Fruit fly (Drosophila melanogaster) whole organism, embryonic: ENCODE data around the gene CG15449.

Experiments used
- Blimp-1 ChIP-seq: fragments of 200-800 bp; sonication (Bioruptor generic); optimal IDR thresholded peaks from 3 replicates; lab custom pipeline; 2018; ENCODE audit warnings: missing biosample characterization, missing genetic modification characterization, mild to moderate bottlenecking, moderate library complexity, missing genetic modification reagents
- CG10267 ChIP-seq: fragments of 200-800 bp; sonication (Bioruptor generic); optimal IDR thresholded peaks from 2 replicates; lab custom pipeline; 2018; ENCODE audit warnings: missing biosample characterization, mild to moderate bottlenecking, missing genetic modification characterization, moderate library complexity
- CG10979 ChIP-seq: fragments of 200-800 bp; sonication (Bioruptor generic); optimal IDR thresholded peaks from 2 replicates; lab custom pipeline; 2018; ENCODE audit warnings: missing biosample characterization, mild to moderate bottlenecking, missing genetic modification characterization, moderate library complexity
- CG13424 ChIP-seq: fragments of 200-800 bp; sonication (Bioruptor generic); optimal IDR thresholded peaks from 2 replicates; lab custom pipeline; 2019; ENCODE audit warnings: missing biosample characterization, mild to moderate bottlenecking, missing genetic modification characterization, moderate library complexity
- CG15696 ChIP-seq: fragments of 200-800 bp; sonication (Bioruptor generic); optimal IDR thresholded peaks from 2 replicates; lab custom pipeline; 2019; ENCODE audit warnings: missing biosample characterization, mild to moderate bottlenecking, missing genetic modification characterization, moderate library complexity
- CG16813 ChIP-seq: fragments of 200-800 bp; sonication (Bioruptor generic); IDR thresholded peaks from 3 replicates; pipeline ENCODE4 v1.3.6; 2022; ENCODE audit warnings: missing biosample characterization, missing genetic modification characterization; ENCODE audit not compliant: partially characterized antibody
- CG17829 ChIP-seq: fragments of 200-800 bp; optimal IDR thresholded peaks from 2 replicates; lab custom pipeline; 2019; ENCODE audit warnings: missing biosample characterization, mild to moderate bottlenecking, missing genetic modification characterization, moderate library complexity
- CG18262 ChIP-seq: fragments of 200-800 bp; optimal IDR thresholded peaks from 3 replicates; lab custom pipeline; 2019; ENCODE audit warnings: missing biosample characterization, mild to moderate bottlenecking, missing genetic modification characterization, moderate library complexity
- CG2120 ChIP-seq: fragments of 200-800 bp; sonication (Bioruptor generic); optimal IDR thresholded peaks from 3 replicates; lab custom pipeline; 2016; ENCODE audit warnings: missing biosample characterization, missing genetic modification characterization
- CG2678 ChIP-seq: fragments of 200-800 bp; sonication (Bioruptor generic); optimal IDR thresholded peaks from 3 replicates; lab custom pipeline; 2019; ENCODE audit warnings: missing biosample characterization, mild to moderate bottlenecking, missing genetic modification characterization, moderate library complexity
- CG2712 ChIP-seq: fragments of 200-800 bp; optimal IDR thresholded peaks from 3 replicates; lab custom pipeline; 2019; ENCODE audit warnings: missing biosample characterization, mild to moderate bottlenecking, missing genetic modification characterization, moderate library complexity
- CG7839 ChIP-seq: fragments of 200-800 bp; sonication (Bioruptor generic); optimal IDR thresholded peaks from 3 replicates; lab custom pipeline; 2018; ENCODE audit warnings: missing biosample characterization, mild to moderate bottlenecking, missing genetic modification characterization, moderate library complexity
- D19A ChIP-seq: fragments of 200-800 bp; optimal IDR thresholded peaks from 3 replicates; lab custom pipeline; 2019; ENCODE audit warnings: missing biosample characterization, mild to moderate bottlenecking, missing genetic modification characterization, moderate library complexity
- Dref ChIP-seq: fragments of 200-800 bp; sonication (Bioruptor generic); IDR thresholded peaks from 2 replicates; pipeline ENCODE4 v1.3.6; 2022; ENCODE audit warnings: missing biosample characterization, missing genetic modification characterization
- Ets65A ChIP-seq: fragments of 200-800 bp; sonication (Bioruptor generic); peaks from one replicate; lab custom pipeline; 2016; ENCODE audit warnings: missing biosample characterization, missing genetic modification characterization
- Gsc ChIP-seq: fragments of 200-800 bp; sonication (Bioruptor generic); IDR thresholded peaks from 2 replicates; pipeline ENCODE4 v1.3.6; 2022; ENCODE audit warnings: missing biosample characterization, missing genetic modification characterization
- Hr51 ChIP-seq, 2 experiments: fragments of 200-800 bp; sonication (Bioruptor generic); optimal IDR thresholded peaks; 2 replicates in 1 of 2; 3 replicates in 1 of 2; lab custom pipeline; 2016 to 2018; ENCODE audit warnings: missing biosample characterization in 2 of 2, missing genetic modification characterization in 2 of 2, mild to moderate bottlenecking in 1 of 2, moderate library complexity in 1 of 2
- Med ChIP-seq: fragments of 200-800 bp; sonication (Bioruptor generic); peaks from one replicate; lab custom pipeline; 2016; ENCODE audit warnings: missing biosample characterization, missing genetic modification characterization, mild to moderate bottlenecking, inconsistent platforms, moderate library complexity
- Oli ChIP-seq: fragments of 200-800 bp; sonication (Bioruptor generic); optimal IDR thresholded peaks from 2 replicates; lab custom pipeline; 2018; ENCODE audit warnings: missing biosample characterization, mild to moderate bottlenecking, missing genetic modification characterization, moderate library complexity
- PHDP ChIP-seq: fragments of 200-800 bp; sonication (Bioruptor generic); optimal IDR thresholded peaks from 3 replicates; lab custom pipeline; 2018; ENCODE audit warnings: missing biosample characterization, mild to moderate bottlenecking, missing genetic modification characterization, moderate library complexity
- Xbp1 ChIP-seq: fragments of 200-800 bp; sonication (Bioruptor generic); optimal IDR thresholded peaks from 3 replicates; lab custom pipeline; 2016; ENCODE audit warnings: missing biosample characterization, mild to moderate bottlenecking, missing genetic modification characterization
- Xrp1 ChIP-seq: fragments of 200-800 bp; sonication (Bioruptor generic); IDR thresholded peaks from 2 replicates; pipeline ENCODE4 v1.3.6; 2022; ENCODE audit warnings: missing biosample characterization, missing genetic modification characterization
- ac ChIP-seq: fragments of 200-800 bp; sonication (Bioruptor generic); optimal IDR thresholded peaks from 3 replicates; lab custom pipeline; 2017; ENCODE audit warnings: missing biosample characterization, mild to moderate bottlenecking, missing genetic modification characterization
- ato ChIP-seq: fragments of 200-800 bp; sonication (Bioruptor generic); IDR thresholded peaks from 2 replicates; pipeline ENCODE4 v1.3.6; 2022; ENCODE audit warnings: missing biosample characterization, missing genetic modification characterization; ENCODE audit not compliant: partially characterized antibody
- bsh ChIP-seq, 2 experiments: fragments of 200-800 bp; sonication (Bioruptor generic); optimal IDR thresholded peaks; 2 replicates each; lab custom pipeline; 2017 to 2018; ENCODE audit warnings: mild to moderate bottlenecking in 2 of 2, missing biosample characterization in 2 of 2, missing genetic modification characterization in 2 of 2, moderate library complexity in 1 of 2
- corto ChIP-seq: fragments of 200-800 bp; sonication (Bioruptor generic); optimal IDR thresholded peaks from 2 replicates; lab custom pipeline; 2016; ENCODE audit warnings: missing biosample characterization, mild to moderate bottlenecking, missing genetic modification characterization, moderate library complexity
- dpn ChIP-seq, 2 experiments: fragments of 200-800 bp; sonication (Bioruptor generic); optimal IDR thresholded peaks; 3 replicates each; lab custom pipeline; 2016; ENCODE audit warnings: missing biosample characterization in 2 of 2, missing genetic modification characterization in 2 of 2
- emc ChIP-seq: fragments of 200-800 bp; sonication (Bioruptor generic); optimal IDR thresholded peaks from 2 replicates; lab custom pipeline; 2016; ENCODE audit warnings: missing biosample characterization, missing genetic modification characterization
- fd96Cb ChIP-seq: fragments of 200-800 bp; sonication (Bioruptor generic); optimal IDR thresholded peaks from 2 replicates; lab custom pipeline; 2018; ENCODE audit warnings: missing biosample characterization, mild to moderate bottlenecking, missing genetic modification characterization, moderate library complexity
- gem ChIP-seq: fragments of 200-800 bp; sonication (Bioruptor generic); optimal IDR thresholded peaks from 2 replicates; lab custom pipeline; 2019; ENCODE audit warnings: missing biosample characterization, mild to moderate bottlenecking, missing genetic modification characterization, moderate library complexity
- gt ChIP-seq: fragments of 200-800 bp; sonication (Bioruptor generic); IDR thresholded peaks from 2 replicates; pipeline ENCODE4 v1.3.6; 2022; ENCODE audit warnings: missing biosample characterization, missing genetic modification characterization
- ind ChIP-seq: fragments of 200-800 bp; sonication (Bioruptor generic); optimal IDR thresholded peaks from 3 replicates; lab custom pipeline; 2016; ENCODE audit warnings: missing biosample characterization, missing genetic modification characterization
- lbe ChIP-seq: fragments of 200-800 bp; sonication (Bioruptor generic); optimal IDR thresholded peaks from 2 replicates; lab custom pipeline; 2016; ENCODE audit warnings: missing biosample characterization, mild to moderate bottlenecking, missing genetic modification characterization
- lilli ChIP-seq: fragments of 200-800 bp; sonication (Bioruptor generic); optimal IDR thresholded peaks from 3 replicates; lab custom pipeline; 2016; ENCODE audit warnings: missing biosample characterization, missing genetic modification characterization
- nmo ChIP-seq: fragments of 200-800 bp; sonication (Bioruptor generic); optimal IDR thresholded peaks from 2 replicates; lab custom pipeline; 2018; ENCODE audit warnings: missing biosample characterization, mild to moderate bottlenecking, missing genetic modification characterization, moderate library complexity
- nom ChIP-seq: fragments of 200-800 bp; sonication (Bioruptor generic); optimal IDR thresholded peaks from 2 replicates; lab custom pipeline; 2017; ENCODE audit warnings: missing biosample characterization, missing genetic modification characterization, mild to moderate bottlenecking, moderate library complexity, missing genetic modification reagents
- phol ChIP-seq: fragments of 200-800 bp; sonication (Bioruptor generic); optimal IDR thresholded peaks from 3 replicates; lab custom pipeline; 2018; ENCODE audit warnings: missing biosample characterization, mild to moderate bottlenecking, missing genetic modification characterization, moderate library complexity
- prd ChIP-seq, 3 experiments: fragments of >200 bp in 2 of 3; fragments of 200-800 bp in 1 of 3; sonication (Bioruptor generic) in 1 of 3; optimal IDR thresholded peaks in 2 of 3; IDR thresholded peaks in 1 of 3; 2 replicates in 2 of 3; 3 replicates in 1 of 3; pipeline versions ENCODE4 v1.3.6 to Lab custom; 2017 to 2022; ENCODE audit warnings: missing biosample characterization in 1 of 3, missing genetic modification characterization in 1 of 3
- row ChIP-seq: fragments of 200-800 bp; sonication (Bioruptor generic); IDR thresholded peaks from 3 replicates; pipeline ENCODE4 v1.3.6; 2022; ENCODE audit warnings: missing biosample characterization, missing genetic modification characterization
- sc ChIP-seq, 3 experiments: fragments of >200 bp in 2 of 3; fragments of 200-800 bp in 1 of 3; sonication (Bioruptor generic) in 1 of 3; optimal IDR thresholded peaks; 2 replicates in 2 of 3; 3 replicates in 1 of 3; lab custom pipeline; 2017; ENCODE audit warnings: mild to moderate bottlenecking in 1 of 3, missing biosample characterization in 1 of 3, missing genetic modification characterization in 1 of 3, missing genetic modification reagents in 1 of 3
- tin ChIP-seq: fragments of 200-800 bp; sonication (Bioruptor generic); optimal IDR thresholded peaks from 3 replicates; lab custom pipeline; 2016; ENCODE audit warnings: missing biosample characterization, missing genetic modification characterization
- wek ChIP-seq: fragments of 200-800 bp; sonication (Bioruptor generic); optimal IDR thresholded peaks from 3 replicates; lab custom pipeline; 2018; ENCODE audit warnings: missing biosample characterization, mild to moderate bottlenecking, missing genetic modification characterization, moderate library complexity
- zf30C ChIP-seq: fragments of 200-800 bp; sonication (Bioruptor generic); optimal IDR thresholded peaks from 3 replicates; lab custom pipeline; 2018; ENCODE audit warnings: missing biosample characterization, mild to moderate bottlenecking, missing genetic modification characterization

The CG15449 gene

dm6 chrX:21072953-21073352, 32.5 kb upstream of the CG15449 start (continued):
- no peak for TF ChIP-seq Gsc (GFP tag; lab: Robert Waterston, UW)
- TF ChIP-seq tin = peak; percentile 35
- peak; percentile 72 for TF ChIP-seq lbe (GFP tag; lab: Kevin White, UChicago)
- TF ChIP-seq CG13424 (tag; lab: Kevin White, UChicago) = peak; percentile 1
- TF ChIP-seq Xbp1 (GFP tag; lab: Kevin White, UChicago) = peak; percentile 14
- TF ChIP-seq prd (optimal IDR thresholded peaks at IDR 0.05; lab: Kevin White, UChicago) = no peak
- peak; percentile 48; the same call in 2 of the 3 replicates for TF ChIP-seq prd (GFP tag; IDR thresholded peaks at IDR 0.05; lab: Robert Waterston, UW)
- peak in 1 of 2 experiments; percentile 19 for TF ChIP-seq Hr51 (GFP tag; optimal IDR thresholded peaks at IDR 0.05; lab: Kevin White, UChicago)
- peak; percentile 16 for TF ChIP-seq CG2120 (GFP tag; lab: Kevin White, UChicago)
- peak; percentile 17 for TF ChIP-seq zf30C
- peak; percentile 17 for TF ChIP-seq CG2712
- TF ChIP-seq corto (GFP tag; lab: Kevin White, UChicago) = peak; percentile 80
- peak; percentile 3 to 86 for TF ChIP-seq bsh (GFP tag; optimal IDR thresholded peaks at IDR 0.05; lab: Kevin White, UChicago)
- TF ChIP-seq phol (tag; lab: Kevin White, UChicago) = peak; percentile 29
- peak; percentile 24 for TF ChIP-seq CG10979 (tag; lab: Kevin White, UChicago)
- no peak for TF ChIP-seq ato (GFP tag; lab: Robert Waterston, UW)
- TF ChIP-seq lilli (GFP tag; lab: Kevin White, UChicago) = no peak
- TF ChIP-seq ind (GFP tag; lab: Kevin White, UChicago) = peak; percentile 28
- TF ChIP-seq CG7839 (tag; lab: Kevin White, UChicago) = peak; percentile 34
- peak; percentile 10 for TF ChIP-seq CG18262
- TF ChIP-seq Oli (tag; lab: Kevin White, UChicago) = peak; percentile 18
- TF ChIP-seq row (GFP tag; lab: Robert Waterston, UW) = peak; percentile 51
- TF ChIP-seq CG10267 (tag; lab: Kevin White, UChicago) = peak; percentile 14
- no peak for TF ChIP-seq gt
- peak; percentile 13 for TF ChIP-seq fd96Cb (tag; lab: Kevin White, UChicago)
- TF ChIP-seq CG17829 = peak; percentile 1
- TF ChIP-seq Med = peak; percentile 68
- peak; percentile 67 for TF ChIP-seq Ets65A
- TF ChIP-seq Blimp-1 = peak; percentile 9
- peak; percentile 39; the same call in 1 of the 2 replicates for TF ChIP-seq Xrp1 (GFP tag; lab: Robert Waterston, UW)
- TF ChIP-seq nmo = peak; percentile 25
- TF ChIP-seq ac (GFP tag; lab: Kevin White, UChicago) = no peak
- peak; percentile 11 for TF ChIP-seq D19A
- TF ChIP-seq emc (GFP tag; lab: Kevin White, UChicago) = no peak
- TF ChIP-seq sc (optimal IDR thresholded peaks at IDR 0.05; lab: Kevin White, UChicago) = no peak
- TF ChIP-seq sc (GFP tag; optimal IDR thresholded peaks at IDR 0.05; lab: Kevin White, UChicago) = no peak
- peak; percentile 38 for TF ChIP-seq CG2678 (tag; lab: Kevin White, UChicago)
- no peak for TF ChIP-seq Dref
- TF ChIP-seq PHDP (tag; lab: Kevin White, UChicago) = peak; percentile 3
- no peak for TF ChIP-seq wek (GFP tag; lab: Kevin White, UChicago)
- peak; percentile 87 for TF ChIP-seq nom (GFP tag; lab: Kevin White, UChicago)
- TF ChIP-seq CG16813 = no peak
- peak in 1 of 2 experiments; percentile 23 for TF ChIP-seq dpn (GFP tag; optimal IDR thresholded peaks at IDR 0.05; lab: Kevin White, UChicago)
- TF ChIP-seq gem = peak; percentile 42
- peak; percentile 16 for TF ChIP-seq CG15696 (tag; lab: Kevin White, UChicago)
